Fruit fly (Drosophila melanogaster): ENCODE measurements around the gene Gr28b.

Gr28b gene

DNA sequence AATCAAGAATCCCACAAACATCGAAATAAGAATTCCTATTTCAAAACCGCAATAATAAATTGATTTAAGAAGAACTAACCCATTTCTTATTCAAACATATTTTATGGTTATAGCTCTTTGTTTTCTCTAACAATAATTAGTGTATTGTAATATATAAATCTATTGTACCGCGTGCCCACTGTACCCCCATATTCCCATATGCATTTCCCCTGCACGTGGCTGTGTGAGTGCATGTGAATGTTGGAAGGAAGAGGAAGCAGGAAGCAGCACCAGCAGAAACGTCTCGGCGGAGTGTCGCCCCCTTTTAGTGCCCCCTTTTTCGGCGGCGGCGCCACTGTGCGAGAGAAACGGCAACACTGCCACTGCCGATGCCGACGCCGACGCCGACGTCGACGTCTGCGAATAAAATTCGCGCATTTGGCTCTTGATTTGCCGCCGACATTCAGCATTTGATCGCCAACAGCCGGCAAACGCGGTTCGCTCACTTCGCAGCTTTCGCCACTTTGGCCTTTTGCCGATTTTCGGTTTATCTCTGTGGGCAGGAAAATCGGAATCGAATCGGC is 38.6 kb downstream of the Gr28b start (continued):
- TF ChIP-seq prd (optimal IDR thresholded peaks at IDR 0.05) (no peak), prd (GFP tag; IDR thresholded peaks at IDR 0.05) (peak; percentile 67), CG18764 (GFP tag; optimal IDR thresholded peaks at IDR 0.05) (no peak), mirr (GFP tag; optimal IDR thresholded peaks at IDR 0.05) (no peak), Stat92E (GFP tag; optimal IDR thresholded peaks at IDR 0.05) (no peak), az2 (GFP tag; optimal IDR thresholded peaks at IDR 0.05) (no peak), E2f2 (GFP tag; IDR thresholded peaks at IDR 0.05) (0 out of 2 replicates have a peak, but pooled peaks have one; percentile 15), ttk (GFP tag; IDR thresholded peaks at IDR 0.05) (no peak), CG34376 (GFP tag; optimal IDR thresholded peaks at IDR 0.05) (peak; percentile 13), fd96Cb (tag; optimal IDR thresholded peaks at IDR 0.05) (peak; percentile 28), HLH3B (GFP tag; IDR thresholded peaks at IDR 0.05) (peak; percentile 51; the same call in 1 of the 2 replicates), gce (GFP tag; IDR thresholded peaks at IDR 0.05) (no peak), Xbp1 (GFP tag; optimal IDR thresholded peaks at IDR 0.05) (peak; percentile 32), C15 (GFP tag; IDR thresholded peaks at IDR 0.05) (no peak), gsb (GFP tag; IDR thresholded peaks at IDR 0.05) (0 out of 2 replicates have a peak, but pooled peaks have one; percentile 36), CG3847 (GFP tag; IDR thresholded peaks at IDR 0.05) (0 out of 2 replicates have a peak, but pooled peaks have one; percentile 8), sna (GFP tag; IDR thresholded peaks at IDR 0.05; ENCODE audit: partially characterized antibody) (no peak), CG3281 (GFP tag; optimal IDR thresholded peaks at IDR 0.05) (peak; percentile 23), CG8089 (GFP tag; optimal IDR thresholded peaks at IDR 0.05) (no peak), Mad (GFP tag; optimal IDR thresholded peaks at IDR 0.05) (no peak), jigr1 (GFP tag; IDR thresholded peaks at IDR 0.05) (no peak), CG42726 (GFP tag; IDR thresholded peaks at IDR 0.05; ENCODE audit: partially characterized antibody) (0 out of 2 replicates have a peak, but pooled peaks have one; percentile 28), CG1792 (GFP tag; optimal IDR thresholded peaks at IDR 0.05) (no peak), H2.0 (GFP tag; IDR thresholded peaks at IDR 0.05) (no peak), Ets65A (GFP tag) (peak; percentile 59), chm (GFP tag; IDR thresholded peaks at IDR 0.05) (peak; percentile 81), ssp (GFP tag; IDR thresholded peaks at IDR 0.05) (no peak; the same call in 1 of the 2 replicates), Nf-YA (GFP tag; IDR thresholded peaks at IDR 0.05) (no peak), Awh (GFP tag; IDR thresholded peaks at IDR 0.05) (0 out of 2 replicates have a peak, but pooled peaks have one; percentile 39), Sry-β (GFP tag; optimal IDR thresholded peaks at IDR 0.05) (peak; percentile 10), ftz-f1 (GFP tag; optimal IDR thresholded peaks at IDR 0.05) (peak; percentile 25), pita (GFP tag; optimal IDR thresholded peaks at IDR 0.05) (no peak), CTCF (GFP tag; optimal IDR thresholded peaks at IDR 0.05) (peak; percentile 92), CG17802 (tag; optimal IDR thresholded peaks at IDR 0.05) (no peak), CG43689 (GFP tag; IDR thresholded peaks at IDR 0.05) (no peak), CG11695 (GFP tag; IDR thresholded peaks at IDR 0.05) (0 out of 3 replicates have a peak, but pooled peaks have one; percentile 14), CG17361 (GFP tag; IDR thresholded peaks at IDR 0.05) (no peak), slbo (GFP tag; IDR thresholded peaks at IDR 0.05) (peak; percentile 84), Med (GFP tag) (peak; percentile 92), btn (GFP tag; optimal IDR thresholded peaks at IDR 0.05) (no peak), da (GFP tag; optimal IDR thresholded peaks at IDR 0.05) (no peak), unc-4 (GFP tag; IDR thresholded peaks at IDR 0.05; ENCODE audit: partially characterized antibody) (no peak), CG12071 (GFP tag; optimal IDR thresholded peaks at IDR 0.05) (no peak), CG12744 (GFP tag; optimal IDR thresholded peaks at IDR 0.05) (no peak), Hey (tag; optimal IDR thresholded peaks at IDR 0.05) (no peak), CG9876 (GFP tag; optimal IDR thresholded peaks at IDR 0.05) (no peak), CG30020 (tag; optimal IDR thresholded peaks at IDR 0.05) (no peak), CG3065 (GFP tag; optimal IDR thresholded peaks at IDR 0.05) (no peak), Abd-B (GFP tag; optimal IDR thresholded peaks at IDR 0.05) (no peak), CG4328 (GFP tag; optimal IDR thresholded peaks at IDR 0.05) (no peak), ERR (GFP tag; optimal IDR thresholded peaks at IDR 0.05) (no peak), CG2129 (GFP tag; IDR thresholded peaks at IDR 0.05; ENCODE audit: partially characterized antibody) (no peak)
